Worm (Caenorhabditis elegans) whole organism, late embryonic: ENCODE measurements around the gene mpst-1.

Experiments used
- ceh-18 ChIP-seq: sonication (generic microtip); optimal IDR thresholded peaks from 2 replicates; lab custom pipeline; 2016; ENCODE audit warnings: missing genetic modification characterization, missing compliant biosample characterization
- ceh-45 ChIP-seq: fragments of 200-800 bp; sonication (Bioruptor generic); IDR thresholded peaks from 2 replicates; pipeline ENCODE4 v1.3.6; 2022; ENCODE audit warnings: missing genetic modification reagents, missing genetic modification characterization, missing compliant biosample characterization
- ceh-48 ChIP-seq: sonication (generic microtip); optimal IDR thresholded peaks from 2 replicates; lab custom pipeline; 2016; ENCODE audit warnings: missing genetic modification characterization, inconsistent platforms, missing compliant biosample characterization
- dmd-4 ChIP-seq: sonication (generic microtip); optimal IDR thresholded peaks from 2 replicates; lab custom pipeline; 2016; ENCODE audit warnings: borderline replicate concordance, missing genetic modification characterization, missing compliant biosample characterization
- dve-1 ChIP-seq: sonication (generic microtip); optimal IDR thresholded peaks from 2 replicates; lab custom pipeline; 2017; ENCODE audit warnings: antibody characterized with exemption, mild to moderate bottlenecking, missing genetic modification characterization, missing compliant biosample characterization
- fkh-6 ChIP-seq: sonication (generic microtip); optimal IDR thresholded peaks from 2 replicates; lab custom pipeline; 2016; ENCODE audit warnings: missing genetic modification characterization, missing compliant biosample characterization
- gmeb-2 ChIP-seq: sonication (generic microtip); optimal IDR thresholded peaks from 2 replicates; lab custom pipeline; 2016; ENCODE audit warnings: missing genetic modification characterization, inconsistent platforms, missing compliant biosample characterization
- nfya-1 ChIP-seq: sonication (generic microtip); optimal IDR thresholded peaks from 2 replicates; lab custom pipeline; 2017; ENCODE audit warnings: missing genetic modification characterization, mild to moderate bottlenecking, missing compliant biosample characterization, antibody characterized with exemption, moderate library complexity
- nhr-11 ChIP-seq: fragments of 150-350 bp; optimal IDR thresholded peaks from 2 replicates; lab custom pipeline; 2014; ENCODE audit warnings: missing biosample characterization, missing genetic modification characterization
- sox-2 ChIP-seq: fragments of 200-800 bp; sonication (Bioruptor generic); IDR thresholded peaks from 2 replicates; pipeline ENCODE4 v1.3.6; 2022; ENCODE audit warnings: missing genetic modification reagents, missing genetic modification characterization, missing compliant biosample characterization

Gene mpst-1

DNA sequence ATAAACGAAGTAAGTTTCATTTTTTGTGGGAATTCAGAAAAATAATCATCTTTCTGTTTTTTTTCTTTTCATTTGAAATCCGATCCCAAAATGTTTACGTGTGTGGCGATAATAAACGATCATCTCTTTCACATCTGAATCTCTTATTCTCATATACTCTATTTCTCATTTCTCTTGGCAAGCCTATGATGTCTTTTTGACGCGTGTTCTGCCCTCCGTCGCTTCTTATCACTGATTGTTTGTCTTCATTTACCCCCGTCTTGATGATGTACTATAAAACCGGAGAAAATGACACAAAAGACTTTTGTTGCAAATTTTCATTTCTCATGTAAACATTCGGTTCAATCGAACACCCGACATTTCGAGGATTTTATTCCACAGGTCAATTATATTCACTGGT lies 49.0 kb downstream of the mpst-1 start:
- TF ChIP-seq fkh-6 (tag; lab: Kevin White, UChicago) (no peak), ceh-18 (tag; lab: Kevin White, UChicago) (peak; percentile 12), dmd-4 (tag; lab: Kevin White, UChicago) (no peak)

DNA sequence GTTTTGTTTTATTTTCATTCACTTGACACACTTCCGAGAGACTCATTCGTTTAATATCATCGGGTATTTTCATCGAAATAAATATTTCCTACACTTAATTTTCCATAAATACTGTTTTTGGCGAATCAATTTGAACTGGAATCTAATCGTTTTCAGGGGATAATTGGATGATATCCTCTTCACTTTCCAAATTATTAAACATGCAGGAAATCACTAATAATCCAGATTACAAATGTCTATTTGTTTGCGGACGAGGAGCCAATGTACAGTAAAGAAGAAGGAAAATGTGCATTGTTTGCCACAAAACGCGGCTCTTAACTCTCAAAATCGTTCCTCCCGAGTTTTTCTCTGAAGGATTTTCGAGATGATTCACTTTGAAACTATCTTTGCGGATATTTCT lies 50.3 kb downstream of the mpst-1 start, which contains the start of gene F55A11.6:
Gene F55A11.6 (plus strand): TSS at position 301 of the 400 bp plus-strand sequence.
- TF ChIP-seq sox-2 (no peak), ceh-45 (GFP tag; lab: Robert Waterston, UW) (no peak), nfya-1 (tag; lab: Kevin White, UChicago) (no peak), nhr-11 (tag; lab: Kevin White, UChicago) (no peak), dve-1 (tag; lab: Kevin White, UChicago) (no peak), gmeb-2 (tag; lab: Kevin White, UChicago) (no peak), ceh-48 (tag; lab: Kevin White, UChicago) (no peak)
- TF ChIP-seq, all 69 proteins: peak for 0
